Worm (Caenorhabditis elegans): ENCODE results near the gene npax-1.
A peak's percentile ranks its signal among the peaks of the same experiment; 100 is the strongest.

ce11 chrII:7337469-7337893 is 6.4 kb upstream of the npax-1 start:
- no peak for TF ChIP-seq flt-1 (GFP tag; IDR thresholded peaks at IDR 0.05)
- no peak for TF ChIP-seq ref-1 (GFP tag; conservative IDR thresholded peaks at IDR 0.05)
- no peak for TF ChIP-seq klf-2 (GFP tag; conservative IDR thresholded peaks at IDR 0.05)
- no peak for TF ChIP-seq ztf-23 (GFP tag; IDR thresholded peaks at IDR 0.05)
- no peak for TF ChIP-seq med-1 (GFP tag; optimal IDR thresholded peaks at IDR 0.05; ENCODE audit: insufficient read depth)
- no peak for TF ChIP-seq ztf-29 (GFP tag; IDR thresholded peaks at IDR 0.05)
- TF ChIP-seq T22C8.4 (GFP tag; IDR thresholded peaks at IDR 0.05) = no peak
- TF ChIP-seq cog-1 (tag; optimal IDR thresholded peaks at IDR 0.05) = peak; percentile 15
- TF ChIP-seq tab-1 (GFP tag; IDR thresholded peaks at IDR 0.05) = no peak
